Worm (Caenorhabditis elegans) whole organism, midembryonic: ENCODE results near the gene H12C20.7.

Experiments
- T22C8.4 ChIP-seq: fragments of 200-800 bp; sonication (Bioruptor generic); IDR thresholded peaks from 2 replicates; pipeline ENCODE4 v1.3.6; 2022; ENCODE audit warnings: missing genetic modification characterization, missing compliant biosample characterization
- tab-1 ChIP-seq: fragments of 200-800 bp; sonication (Bioruptor generic); IDR thresholded peaks from 2 replicates; pipeline ENCODE4 v1.3.6; 2022; ENCODE audit warnings: missing genetic modification characterization, missing compliant biosample characterization
- ztf-29 ChIP-seq: fragments of 200-800 bp; sonication (Bioruptor generic); IDR thresholded peaks from 2 replicates; pipeline ENCODE4 v1.3.6; 2022; ENCODE audit warnings: missing genetic modification reagents, missing genetic modification characterization, missing compliant biosample characterization

DNA sequence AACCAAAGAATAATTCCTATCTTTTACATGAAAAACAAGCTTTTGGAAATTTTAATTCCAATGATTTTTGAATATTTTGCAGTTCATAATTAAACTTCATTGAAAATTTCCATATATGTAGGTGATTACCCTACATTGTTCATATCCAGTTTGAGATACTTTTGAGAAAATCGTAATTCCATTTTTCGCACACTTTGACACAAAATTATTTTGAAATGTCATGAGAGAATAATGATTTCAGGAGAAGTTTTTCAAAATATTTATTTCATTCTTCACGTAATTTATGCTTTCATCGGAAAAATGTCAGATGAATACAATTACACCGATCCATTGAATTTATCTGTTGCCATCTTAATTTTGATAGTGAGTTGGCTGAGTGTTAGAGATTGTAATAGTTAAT is 10.4 kb upstream of the H12C20.7 start, which contains the start of gene srx-88:
- no peak for TF ChIP-seq ztf-29 (GFP tag; lab: Robert Waterston, UW)
- no peak for TF ChIP-seq T22C8.4 (GFP tag; lab: Robert Waterston, UW)
- no peak for TF ChIP-seq tab-1 (GFP tag; lab: Robert Waterston, UW)
